Worm (Caenorhabditis elegans): Measurements from ENCODE around the gene W10G11.1.
A peak's percentile ranks its signal among the peaks of the same experiment; 100 is the strongest.

Gene W10G11.1

DNA sequence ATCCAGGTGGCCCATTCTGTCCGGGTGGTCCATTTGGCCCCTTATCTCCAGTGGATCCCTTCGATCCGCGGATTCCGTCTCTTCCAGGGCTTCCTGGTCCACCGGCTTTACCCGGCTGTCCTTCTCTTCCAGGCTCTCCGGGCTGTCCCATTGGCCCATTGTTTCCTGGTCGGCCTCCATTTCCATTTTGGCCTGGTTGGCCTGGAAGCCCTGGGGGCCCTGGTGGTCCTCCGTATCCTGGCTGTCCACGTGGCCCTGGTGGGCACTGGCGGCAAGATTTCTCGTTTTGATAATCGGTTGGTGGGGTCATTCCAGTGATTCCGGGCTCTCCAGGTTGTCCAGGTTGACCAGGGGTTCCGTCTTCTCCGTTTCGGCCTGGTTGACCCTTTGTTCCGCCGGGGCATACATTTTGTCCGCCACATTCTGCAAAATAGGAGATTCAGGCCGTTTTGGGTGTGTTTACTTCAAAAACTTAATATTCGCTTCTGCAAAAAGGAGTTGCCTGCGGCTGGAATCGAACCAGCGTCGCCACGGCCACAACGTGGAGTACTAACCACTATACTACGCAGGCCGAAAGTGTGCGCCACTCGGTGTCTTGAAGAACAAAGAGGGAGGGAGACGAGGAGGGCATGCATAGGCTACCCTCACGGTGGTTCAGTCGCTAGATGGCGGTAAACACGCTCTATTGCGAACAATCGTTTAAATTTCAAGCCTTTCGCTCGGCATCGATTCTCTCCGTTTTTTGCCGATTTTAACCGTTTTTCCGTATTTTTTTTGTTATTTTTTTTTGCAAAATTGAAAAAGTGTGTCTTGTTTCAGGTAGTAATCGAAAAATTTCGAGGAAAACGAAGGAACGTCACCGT, 39.3 kb downstream of the W10G11.1 start, which contains the start of gene W09G10.9:
Gene W09G10.9 (plus strand): TSS at position 813 of the 863 bp plus-strand sequence.
- TF ChIP-seq skn-1 (tag; optimal IDR thresholded peaks at IDR 0.05) (peak; percentile 27), aly-2 (tag; optimal IDR thresholded peaks at IDR 0.05) (no peak), elt-1 (tag; optimal IDR thresholded peaks at IDR 0.05) (no peak), lin-15B (tag; optimal IDR thresholded peaks at IDR 0.05) (peak; percentile 73), ztf-11 (tag; optimal IDR thresholded peaks at IDR 0.05) (no peak), ztf-4 (tag; optimal IDR thresholded peaks at IDR 0.05) (no peak), nhr-43 (tag; optimal IDR thresholded peaks at IDR 0.05; ENCODE audit: poor library complexity, severe bottlenecking) (peak; percentile 38), elt-3 (tag; optimal IDR thresholded peaks at IDR 0.05) (no peak), ceh-9 (tag; optimal IDR thresholded peaks at IDR 0.05) (no peak), lin-39 (tag; optimal IDR thresholded peaks at IDR 0.05) (peak; percentile 31), fos-1 (tag; optimal IDR thresholded peaks at IDR 0.05) (no peak), nhr-77 (tag; optimal IDR thresholded peaks at IDR 0.05) (no peak), nfya-1 (tag; optimal IDR thresholded peaks at IDR 0.05; ENCODE audit: insufficient read depth) (peak; percentile 45), sea-2 (GFP tag; optimal IDR thresholded peaks at IDR 0.05) (no peak), egl-27 (tag; optimal IDR thresholded peaks at IDR 0.05) (no peak), lsy-12 (tag; optimal IDR thresholded peaks at IDR 0.05) (peak; percentile 4), nhr-23 (tag; optimal IDR thresholded peaks at IDR 0.05) (peak; percentile 40), nhr-11 (tag; optimal IDR thresholded peaks at IDR 0.05) (no peak), unc-62 (GFP tag; optimal IDR thresholded peaks at IDR 0.05) (no peak), ceh-82 (tag; optimal IDR thresholded peaks at IDR 0.05) (no peak), fkh-10 (GFP tag; optimal IDR thresholded peaks at IDR 0.05) (no peak), tbx-2 (tag; optimal IDR thresholded peaks at IDR 0.05) (no peak), ZK546.5 (tag; optimal IDR thresholded peaks at IDR 0.05) (no peak), pha-4 (tag; optimal IDR thresholded peaks at IDR 0.05) (peak; percentile 30), mdl-1 (tag; optimal IDR thresholded peaks at IDR 0.05) (no peak), ama-1 (optimal IDR thresholded peaks at IDR 0.05) (no peak), snpc-4 (tag; optimal IDR thresholded peaks at IDR 0.05) (peak; percentile 25), elt-2 (tag; optimal IDR thresholded peaks at IDR 0.05) (peak; percentile 42), pqm-1 (tag; optimal IDR thresholded peaks at IDR 0.05) (peak; percentile 8), eor-1 (tag; optimal IDR thresholded peaks at IDR 0.05) (no peak), nhr-76 (tag; optimal IDR thresholded peaks at IDR 0.05) (no peak), unc-39 (tag; optimal IDR thresholded peaks at IDR 0.05) (no peak), jun-1 (tag; optimal IDR thresholded peaks at IDR 0.05) (no peak), egl-5 (tag; optimal IDR thresholded peaks at IDR 0.05) (no peak), R02D3.7 (tag; optimal IDR thresholded peaks at IDR 0.05) (no peak), hmg-11 (tag; optimal IDR thresholded peaks at IDR 0.05) (peak; percentile 79), daf-12 (tag; optimal IDR thresholded peaks at IDR 0.05) (no peak), nhr-237 (tag; optimal IDR thresholded peaks at IDR 0.05) (no peak), ceh-28 (tag; optimal IDR thresholded peaks at IDR 0.05) (no peak), nhr-12 (tag; optimal IDR thresholded peaks at IDR 0.05) (no peak), zag-1 (tag; optimal IDR thresholded peaks at IDR 0.05) (no peak), nhr-25 (tag; optimal IDR thresholded peaks at IDR 0.05) (peak; percentile 3), fkh-2 (tag; optimal IDR thresholded peaks at IDR 0.05) (no peak), nhr-67 (tag; optimal IDR thresholded peaks at IDR 0.05) (no peak), ceh-16 (tag; optimal IDR thresholded peaks at IDR 0.05) (no peak), mml-1 (tag; optimal IDR thresholded peaks at IDR 0.05) (no peak), nhr-28 (tag; optimal IDR thresholded peaks at IDR 0.05) (no peak)
